Fruit fly (Drosophila melanogaster) whole organism, embryonic: ENCODE results near the gene CG11668.
A peak's percentile ranks its signal among the peaks of the same experiment; 100 is the strongest.

Experiments used
- CG10209 ChIP-seq: fragments of 200-800 bp; sonication (Bioruptor generic); optimal IDR thresholded peaks from 3 replicates; lab custom pipeline; 2017; ENCODE audit warnings: missing biosample characterization, mild to moderate bottlenecking, missing genetic modification characterization, missing genetic modification reagents
- CG10267 ChIP-seq: fragments of 200-800 bp; sonication (Bioruptor generic); optimal IDR thresholded peaks from 2 replicates; lab custom pipeline; 2018; ENCODE audit warnings: missing biosample characterization, mild to moderate bottlenecking, missing genetic modification characterization, moderate library complexity
- CG12104 ChIP-seq: fragments of 200-800 bp; sonication (Bioruptor generic); optimal IDR thresholded peaks from 3 replicates; lab custom pipeline; 2016; ENCODE audit warnings: missing biosample characterization, missing genetic modification characterization
- CG12391 ChIP-seq: fragments of 200-800 bp; sonication (Bioruptor generic); optimal IDR thresholded peaks from 3 replicates; lab custom pipeline; 2018; ENCODE audit warnings: missing biosample characterization, mild to moderate bottlenecking, missing genetic modification characterization, moderate library complexity
- CG15601 ChIP-seq: fragments of 200-800 bp; sonication (Bioruptor generic); optimal IDR thresholded peaks from 3 replicates; lab custom pipeline; 2019; ENCODE audit warnings: missing biosample characterization, mild to moderate bottlenecking, missing genetic modification characterization, moderate library complexity
- CG17912 ChIP-seq: fragments of 200-800 bp; sonication (Bioruptor generic); optimal IDR thresholded peaks from 2 replicates; lab custom pipeline; 2018; ENCODE audit warnings: missing biosample characterization, mild to moderate bottlenecking, missing genetic modification characterization
- CG18476 ChIP-seq: fragments of 200-800 bp; sonication (Bioruptor generic); optimal IDR thresholded peaks from 2 replicates; lab custom pipeline; 2016; ENCODE audit warnings: missing biosample characterization, mild to moderate bottlenecking, missing genetic modification characterization
- CG18619 ChIP-seq: fragments of 200-800 bp; sonication (Bioruptor generic); optimal IDR thresholded peaks from 3 replicates; lab custom pipeline; 2017; ENCODE audit warnings: missing biosample characterization, mild to moderate bottlenecking, missing genetic modification characterization
- CG30020 ChIP-seq: fragments of 200-800 bp; optimal IDR thresholded peaks from 2 replicates; lab custom pipeline; 2019; ENCODE audit warnings: missing biosample characterization, mild to moderate bottlenecking, missing genetic modification characterization, moderate library complexity
- CG31441 ChIP-seq: fragments of 200-800 bp; sonication (Bioruptor generic); IDR thresholded peaks from 2 replicates; pipeline ENCODE4 v1.3.6; 2022; ENCODE audit warnings: missing biosample characterization, missing genetic modification characterization
- CG3847 ChIP-seq: fragments of 200-800 bp; sonication (Bioruptor generic); IDR thresholded peaks from 2 replicates; pipeline ENCODE4 v1.3.6; 2022; ENCODE audit warnings: missing biosample characterization, missing genetic modification characterization
- CG4360 ChIP-seq: fragments of 200-800 bp; sonication (Bioruptor generic); IDR thresholded peaks from 2 replicates; pipeline ENCODE4 v1.3.6; 2022; ENCODE audit warnings: missing biosample characterization, missing genetic modification characterization
- CG5245 ChIP-seq: fragments of 200-800 bp; sonication (Bioruptor generic); optimal IDR thresholded peaks from 3 replicates; lab custom pipeline; 2016; ENCODE audit warnings: missing biosample characterization, missing genetic modification characterization
- CG6654 ChIP-seq: fragments of 200-800 bp; sonication (Bioruptor generic); optimal IDR thresholded peaks from 2 replicates; lab custom pipeline; 2017; ENCODE audit warnings: missing biosample characterization, mild to moderate bottlenecking, missing genetic modification characterization
- CG6854 ChIP-seq: fragments of 200-800 bp; sonication (Bioruptor generic); optimal IDR thresholded peaks from 3 replicates; lab custom pipeline; 2017; ENCODE audit warnings: missing biosample characterization, mild to moderate bottlenecking, missing genetic modification characterization
- CG9609 ChIP-seq: fragments of 200-800 bp; sonication (Bioruptor generic); optimal IDR thresholded peaks from 3 replicates; lab custom pipeline; 2016; ENCODE audit warnings: missing biosample characterization, missing genetic modification characterization
- CG9932 ChIP-seq: fragments of 200-800 bp; sonication (Bioruptor generic); IDR thresholded peaks from 2 replicates; pipeline ENCODE4 v1.3.6; 2022; ENCODE audit warnings: missing biosample characterization, missing genetic modification characterization
- D19B ChIP-seq: fragments of 200-800 bp; sonication (Bioruptor generic); optimal IDR thresholded peaks from 2 replicates; lab custom pipeline; 2017; ENCODE audit warnings: missing biosample characterization, mild to moderate bottlenecking, missing genetic modification characterization
- Ets65A ChIP-seq: fragments of 200-800 bp; sonication (Bioruptor generic); peaks from one replicate; lab custom pipeline; 2016; ENCODE audit warnings: missing biosample characterization, missing genetic modification characterization
- MTF-1 ChIP-seq: fragments of 200-800 bp; sonication (Bioruptor generic); optimal IDR thresholded peaks from 2 replicates; lab custom pipeline; 2018; ENCODE audit warnings: missing biosample characterization, mild to moderate bottlenecking, missing genetic modification characterization, borderline replicate concordance
- Mad ChIP-seq: fragments of 200-800 bp; sonication (Bioruptor generic); optimal IDR thresholded peaks from 2 replicates; lab custom pipeline; 2016; ENCODE audit warnings: missing biosample characterization, missing genetic modification characterization
- Nf-YA ChIP-seq: fragments of 200-800 bp; sonication (Bioruptor generic); IDR thresholded peaks from 2 replicates; pipeline ENCODE4 v1.3.6; 2022; ENCODE audit warnings: missing biosample characterization, missing genetic modification characterization
- Nf-YB ChIP-seq: fragments of 200-800 bp; sonication (Bioruptor generic); optimal IDR thresholded peaks from 3 replicates; lab custom pipeline; 2019; ENCODE audit warnings: missing biosample characterization, mild to moderate bottlenecking, missing genetic modification characterization, moderate library complexity
- Opbp ChIP-seq: fragments of 200-800 bp; sonication (Bioruptor generic); IDR thresholded peaks from 3 replicates; pipeline ENCODE4 v1.3.6; 2022; ENCODE audit warnings: missing biosample characterization, missing genetic modification characterization; ENCODE audit not compliant: partially characterized antibody
- Optix ChIP-seq: fragments of 200-800 bp; sonication (Bioruptor generic); IDR thresholded peaks from 3 replicates; pipeline ENCODE4 v1.3.6; 2022; ENCODE audit warnings: missing biosample characterization, missing genetic modification characterization
- Pdp1 ChIP-seq, 2 experiments: fragments of 200-800 bp; sonication (Bioruptor generic); optimal IDR thresholded peaks; 3 replicates each; lab custom pipeline; 2016; ENCODE audit warnings: missing biosample characterization in 2 of 2, missing genetic modification characterization in 2 of 2, mild to moderate bottlenecking in 1 of 2, moderate library complexity in 1 of 2
- Ssrp ChIP-seq: fragments of 200-800 bp; sonication (Bioruptor generic); optimal IDR thresholded peaks from 2 replicates; lab custom pipeline; 2018; ENCODE audit warnings: missing biosample characterization, mild to moderate bottlenecking, missing genetic modification characterization, moderate library complexity
- TFAM ChIP-seq: fragments of 200-800 bp; sonication (Bioruptor generic); optimal IDR thresholded peaks from 2 replicates; lab custom pipeline; 2017; ENCODE audit warnings: missing biosample characterization, missing genetic modification characterization, inconsistent platforms
- ato ChIP-seq: fragments of 200-800 bp; sonication (Bioruptor generic); IDR thresholded peaks from 2 replicates; pipeline ENCODE4 v1.3.6; 2022; ENCODE audit warnings: missing biosample characterization, missing genetic modification characterization; ENCODE audit not compliant: partially characterized antibody
- dmrt99B ChIP-seq: fragments of 200-800 bp; sonication (Bioruptor generic); optimal IDR thresholded peaks from 2 replicates; lab custom pipeline; 2018; ENCODE audit warnings: missing biosample characterization, mild to moderate bottlenecking, missing genetic modification characterization, moderate library complexity
- eyg ChIP-seq: fragments of 200-800 bp; sonication (Bioruptor generic); optimal IDR thresholded peaks from 3 replicates; lab custom pipeline; 2016; ENCODE audit warnings: missing biosample characterization, missing genetic modification characterization
- gt ChIP-seq: fragments of 200-800 bp; sonication (Bioruptor generic); IDR thresholded peaks from 2 replicates; pipeline ENCODE4 v1.3.6; 2022; ENCODE audit warnings: missing biosample characterization, missing genetic modification characterization
- hb ChIP-seq: fragments of 200-800 bp; sonication (Bioruptor generic); IDR thresholded peaks from 3 replicates; pipeline ENCODE4 v1.3.6; 2022; ENCODE audit warnings: missing biosample characterization, missing genetic modification characterization; ENCODE audit not compliant: partially characterized antibody
- inv ChIP-seq: fragments of 200-800 bp; sonication (Bioruptor generic); IDR thresholded peaks from 2 replicates; pipeline ENCODE4 v1.3.6; 2022; ENCODE audit warnings: missing biosample characterization, missing genetic modification characterization; ENCODE audit not compliant: partially characterized antibody
- nerfin-2 ChIP-seq: fragments of 200-800 bp; sonication (Bioruptor generic); IDR thresholded peaks from 2 replicates; pipeline ENCODE4 v1.3.6; 2022; ENCODE audit warnings: missing biosample characterization, missing genetic modification characterization; ENCODE audit not compliant: partially characterized antibody
- p53 ChIP-seq: fragments of 200-800 bp; sonication (Bioruptor generic); optimal IDR thresholded peaks from 2 replicates; lab custom pipeline; 2016; ENCODE audit warnings: missing biosample characterization, missing genetic modification characterization
- prd ChIP-seq, 3 experiments: fragments of >200 bp in 2 of 3; fragments of 200-800 bp in 1 of 3; sonication (Bioruptor generic) in 1 of 3; optimal IDR thresholded peaks in 2 of 3; IDR thresholded peaks in 1 of 3; 2 replicates in 2 of 3; 3 replicates in 1 of 3; pipeline versions ENCODE4 v1.3.6 to Lab custom; 2017 to 2022; ENCODE audit warnings: missing biosample characterization in 1 of 3, missing genetic modification characterization in 1 of 3
- pzg ChIP-seq: fragments of 200-800 bp; sonication (Bioruptor generic); optimal IDR thresholded peaks from 3 replicates; lab custom pipeline; 2018; ENCODE audit warnings: missing biosample characterization, mild to moderate bottlenecking, missing genetic modification characterization, moderate library complexity
- ranshi ChIP-seq: fragments of 200-800 bp; sonication (Bioruptor generic); IDR thresholded peaks from 2 replicates; pipeline ENCODE4 v1.3.6; 2022; ENCODE audit warnings: missing biosample characterization, missing genetic modification characterization
- run ChIP-seq: fragments of 200-800 bp; sonication (Bioruptor generic); optimal IDR thresholded peaks from 3 replicates; lab custom pipeline; 2018; ENCODE audit warnings: missing biosample characterization, mild to moderate bottlenecking, missing genetic modification characterization
- scrt ChIP-seq: fragments of 200-800 bp; sonication (Bioruptor generic); optimal IDR thresholded peaks from 2 replicates; lab custom pipeline; 2018; ENCODE audit warnings: missing biosample characterization, mild to moderate bottlenecking, missing genetic modification characterization, moderate library complexity
- sens ChIP-seq: fragments of 200-800 bp; sonication (Bioruptor generic); peaks from one replicate; lab custom pipeline; 2016; ENCODE audit warnings: missing biosample characterization, missing genetic modification characterization
- sug ChIP-seq: fragments of 200-800 bp; optimal IDR thresholded peaks from 2 replicates; lab custom pipeline; 2019; ENCODE audit warnings: missing biosample characterization, mild to moderate bottlenecking, missing genetic modification characterization, moderate library complexity
- tap ChIP-seq: fragments of 200-800 bp; optimal IDR thresholded peaks from 3 replicates; lab custom pipeline; 2019; ENCODE audit warnings: missing biosample characterization, mild to moderate bottlenecking, missing genetic modification characterization, moderate library complexity
- trem ChIP-seq: fragments of 200-800 bp; optimal IDR thresholded peaks from 3 replicates; lab custom pipeline; 2019; ENCODE audit warnings: missing biosample characterization, mild to moderate bottlenecking, missing genetic modification characterization, moderate library complexity
- vfl ChIP-seq: fragments of 200-800 bp; sonication (Bioruptor generic); optimal IDR thresholded peaks from 2 replicates; lab custom pipeline; 2016; ENCODE audit warnings: missing biosample characterization, missing genetic modification characterization
- wdn ChIP-seq: fragments of 200-800 bp; sonication (Bioruptor generic); IDR thresholded peaks from 2 replicates; pipeline ENCODE4 v1.3.6; 2022; ENCODE audit warnings: missing biosample characterization, missing genetic modification characterization
- wor ChIP-seq: fragments of 200-800 bp; sonication (Bioruptor generic); IDR thresholded peaks from 2 replicates; pipeline ENCODE4 v1.3.6; 2022; ENCODE audit warnings: missing biosample characterization, missing genetic modification characterization

Gene CG11668

dm6 chr3R:13051942-13052693, 13.9 kb downstream of the CG11668 start, which contains the start of gene pic (continued):
- TF ChIP-seq Pdp1 (GFP tag; optimal IDR thresholded peaks at IDR 0.05; lab: Kevin White, UChicago), result peak in 1 of 2 experiments; percentile 89
- peak; percentile 21; the same call in 1 of the 2 replicates for TF ChIP-seq CG4360
- no peak for TF ChIP-seq CG12104 (GFP tag; lab: Kevin White, UChicago)
- no peak for TF ChIP-seq Optix (GFP tag; lab: Robert Waterston, UW)
- no peak for TF ChIP-seq CG6854 (GFP tag; lab: Kevin White, UChicago)
- no peak for TF ChIP-seq wdn
- peak; percentile 9; the same call in 1 of the 2 replicates for TF ChIP-seq CG31441 (GFP tag; lab: Robert Waterston, UW)
- no peak for TF ChIP-seq gt (GFP tag; lab: Robert Waterston, UW)
- no peak for TF ChIP-seq dmrt99B
- no peak for TF ChIP-seq CG10209 (GFP tag; lab: Kevin White, UChicago)
- no peak for TF ChIP-seq TFAM (GFP tag; lab: Kevin White, UChicago)
- TF ChIP-seq CG15601 (tag; lab: Kevin White, UChicago), result no peak
- no peak for TF ChIP-seq D19B
- TF ChIP-seq CG9932, result no peak
- TF ChIP-seq nerfin-2 (GFP tag; lab: Robert Waterston, UW), result peak; percentile 57; the same call in 1 of the 2 replicates
- peak; percentile 21; the same call in 1 of the 3 replicates for TF ChIP-seq hb
- no peak for TF ChIP-seq ranshi (GFP tag; lab: Robert Waterston, UW)
- peak; percentile 77 for TF ChIP-seq pzg (GFP tag; lab: Kevin White, UChicago)
- no peak for TF ChIP-seq Nf-YB (GFP tag; lab: Kevin White, UChicago)
- TF ChIP-seq Nf-YA (GFP tag; lab: Robert Waterston, UW), result no peak
- no peak for TF ChIP-seq vfl (GFP tag; lab: Kevin White, UChicago)
- TF ChIP-seq sug (tag; lab: Kevin White, UChicago), result no peak
- TF ChIP-seq run (tag; lab: Kevin White, UChicago), result no peak
- peak; percentile 79 for TF ChIP-seq trem (tag; lab: Kevin White, UChicago)
- TF ChIP-seq Ssrp, result no peak
- TF ChIP-seq ato (GFP tag; lab: Robert Waterston, UW), result peak; percentile 62
- TF ChIP-seq CG5245, result no peak
- TF ChIP-seq inv, result peak; percentile 65
- TF ChIP-seq sens (GFP tag; lab: Kevin White, UChicago), result peak; percentile 74
- TF ChIP-seq wor (GFP tag; lab: Robert Waterston, UW), result no peak
- no peak for TF ChIP-seq tap
- peak; percentile 25; the same call in 1 of the 2 replicates for TF ChIP-seq CG3847 (GFP tag; lab: Robert Waterston, UW)
- no peak for TF ChIP-seq scrt (GFP tag; lab: Kevin White, UChicago)
- TF ChIP-seq CG30020 (tag; lab: Kevin White, UChicago), result peak; percentile 27
- TF ChIP-seq CG12391 (tag; lab: Kevin White, UChicago), result peak; percentile 2
- no peak for TF ChIP-seq CG17912 (GFP tag; lab: Kevin White, UChicago)
- TF ChIP-seq Opbp (GFP tag; lab: Robert Waterston, UW), result peak; percentile 71
- no peak for TF ChIP-seq CG18619 (GFP tag; lab: Kevin White, UChicago)
- no peak for TF ChIP-seq MTF-1 (GFP tag; lab: Kevin White, UChicago)
- peak; percentile 22 for TF ChIP-seq Mad (GFP tag; lab: Kevin White, UChicago)
- no peak for TF ChIP-seq Ets65A (GFP tag; lab: Kevin White, UChicago)
- TF ChIP-seq CG6654 (GFP tag; lab: Kevin White, UChicago), result no peak
- TF ChIP-seq CG9609 (GFP tag; lab: Kevin White, UChicago), result peak; percentile 8
- TF ChIP-seq prd (optimal IDR thresholded peaks at IDR 0.05; lab: Kevin White, UChicago), result no peak
- no peak for TF ChIP-seq prd (GFP tag; IDR thresholded peaks at IDR 0.05; lab: Robert Waterston, UW)
- peak; percentile 26 for TF ChIP-seq eyg
- TF ChIP-seq CG18476 (GFP tag; lab: Kevin White, UChicago), result no peak
- TF ChIP-seq p53 (GFP tag; lab: Kevin White, UChicago), result no peak
- TF ChIP-seq CG10267 (tag; lab: Kevin White, UChicago), result peak; percentile 66
